Worm (Caenorhabditis elegans): ENCODE data around the gene F49C12.6.

- no peak for TF ChIP-seq T22C8.4 (GFP tag; IDR thresholded peaks at IDR 0.05)
- no peak for TF ChIP-seq cog-1 (tag; optimal IDR thresholded peaks at IDR 0.05)
- no peak for TF ChIP-seq flt-1 (GFP tag; IDR thresholded peaks at IDR 0.05)
- TF ChIP-seq klf-2 (GFP tag; conservative IDR thresholded peaks at IDR 0.05) = no peak
- TF ChIP-seq ref-1 (GFP tag; conservative IDR thresholded peaks at IDR 0.05) = no peak
- TF ChIP-seq ztf-29 (GFP tag; IDR thresholded peaks at IDR 0.05) = no peak
- TF ChIP-seq ztf-23 (GFP tag; IDR thresholded peaks at IDR 0.05) = no peak
- no peak for TF ChIP-seq tab-1 (GFP tag; IDR thresholded peaks at IDR 0.05)
Observed at ce11 chrIV:9308975-9309374, at the start of gene F49C12.6.
